Fruit fly (Drosophila melanogaster) whole organism, prepupa: ENCODE measurements around the gene CG32369.

Source experiments
- CG10631 ChIP-seq: fragments of 200-800 bp; sonication (Bioruptor generic); optimal IDR thresholded peaks from 2 replicates; lab custom pipeline; 2016; ENCODE audit warnings: missing biosample characterization, missing genetic modification characterization
- CG10669 ChIP-seq: fragments of 200-800 bp; sonication (Bioruptor generic); optimal IDR thresholded peaks from 3 replicates; lab custom pipeline; 2018; ENCODE audit warnings: missing biosample characterization, mild to moderate bottlenecking, missing genetic modification characterization, moderate library complexity
- CG11294 ChIP-seq: fragments of 200-800 bp; sonication (Bioruptor generic); IDR thresholded peaks from 2 replicates; pipeline ENCODE4 v1.3.6; 2022; ENCODE audit warnings: missing biosample characterization, missing genetic modification characterization
- CG11902 ChIP-seq: fragments of 200-800 bp; sonication (Bioruptor generic); optimal IDR thresholded peaks from 3 replicates; lab custom pipeline; 2016; ENCODE audit warnings: missing biosample characterization, missing genetic modification characterization
- CG1621 ChIP-seq: fragments of 200-800 bp; sonication (Bioruptor generic); optimal IDR thresholded peaks from 3 replicates; lab custom pipeline; 2018; ENCODE audit warnings: missing biosample characterization, mild to moderate bottlenecking, missing genetic modification characterization
- CG16779 ChIP-seq: fragments of 200-800 bp; sonication (Bioruptor generic); optimal IDR thresholded peaks from 3 replicates; lab custom pipeline; 2017; ENCODE audit warnings: missing biosample characterization, mild to moderate bottlenecking, missing genetic modification characterization
- CG3032 ChIP-seq: fragments of 200-800 bp; optimal IDR thresholded peaks from 2 replicates; lab custom pipeline; 2019; ENCODE audit warnings: missing biosample characterization, mild to moderate bottlenecking, missing genetic modification characterization, moderate library complexity
- CG31627 ChIP-seq: fragments of 200-800 bp; sonication (Bioruptor generic); optimal IDR thresholded peaks from 3 replicates; lab custom pipeline; 2016; ENCODE audit warnings: missing biosample characterization, missing genetic modification characterization
- CG32006 ChIP-seq: fragments of 200-800 bp; sonication (Bioruptor generic); optimal IDR thresholded peaks from 3 replicates; lab custom pipeline; 2017; ENCODE audit warnings: missing biosample characterization, mild to moderate bottlenecking, missing genetic modification characterization
- CG34406 ChIP-seq: fragments of 200-800 bp; sonication (Bioruptor generic); optimal IDR thresholded peaks from 3 replicates; lab custom pipeline; 2016; ENCODE audit warnings: missing biosample characterization, missing genetic modification characterization
- CG3919 ChIP-seq: fragments of 200-800 bp; sonication (Bioruptor generic); optimal IDR thresholded peaks from 3 replicates; lab custom pipeline; 2016; ENCODE audit warnings: missing biosample characterization, missing genetic modification characterization
- CG4318 ChIP-seq: fragments of 200-800 bp; sonication (Bioruptor generic); optimal IDR thresholded peaks from 3 replicates; lab custom pipeline; 2017; ENCODE audit warnings: missing biosample characterization, mild to moderate bottlenecking, missing genetic modification characterization
- CG6163 ChIP-seq: fragments of 200-800 bp; sonication (Bioruptor generic); IDR thresholded peaks from 3 replicates; pipeline ENCODE4 v1.3.6; 2022; ENCODE audit warnings: missing biosample characterization, missing genetic modification characterization
- CG6276 ChIP-seq: fragments of 200-800 bp; sonication (Bioruptor generic); optimal IDR thresholded peaks from 2 replicates; lab custom pipeline; 2017; ENCODE audit warnings: missing biosample characterization, mild to moderate bottlenecking, missing genetic modification characterization
- CG6854 ChIP-seq: fragments of 200-800 bp; sonication (Bioruptor generic); optimal IDR thresholded peaks from 2 replicates; lab custom pipeline; 2017; ENCODE audit warnings: missing biosample characterization, mild to moderate bottlenecking, missing genetic modification characterization
- CG7368 ChIP-seq: fragments of 200-800 bp; sonication (Bioruptor generic); optimal IDR thresholded peaks from 3 replicates; lab custom pipeline; 2016; ENCODE audit warnings: missing biosample characterization, missing genetic modification characterization
- CG8119 ChIP-seq: fragments of 200-800 bp; sonication (Bioruptor generic); IDR thresholded peaks from 3 replicates; pipeline ENCODE4 v1.3.6; 2022; ENCODE audit warnings: missing biosample characterization, missing genetic modification characterization
- CG8319 ChIP-seq: fragments of 200-800 bp; sonication (Bioruptor generic); optimal IDR thresholded peaks from 3 replicates; lab custom pipeline; 2016; ENCODE audit warnings: missing biosample characterization, missing genetic modification characterization
- CG8632 ChIP-seq: fragments of 200-800 bp; sonication (Bioruptor generic); optimal IDR thresholded peaks from 3 replicates; lab custom pipeline; 2016; ENCODE audit warnings: missing biosample characterization, missing genetic modification characterization
- CG9139 ChIP-seq: fragments of 200-800 bp; sonication (Bioruptor generic); optimal IDR thresholded peaks from 3 replicates; lab custom pipeline; 2017; ENCODE audit warnings: missing biosample characterization, mild to moderate bottlenecking, missing genetic modification characterization
- Eip75B ChIP-seq: fragments of 200-800 bp; sonication (Bioruptor generic); optimal IDR thresholded peaks from 3 replicates; lab custom pipeline; 2016; ENCODE audit warnings: missing biosample characterization, missing genetic modification characterization
- Eip78C ChIP-seq: fragments of 200-800 bp; sonication (Bioruptor generic); peaks from one replicate; lab custom pipeline; 2016; ENCODE audit warnings: missing biosample characterization, missing genetic modification characterization
- Ets96B ChIP-seq: fragments of 200-800 bp; optimal IDR thresholded peaks from 2 replicates; lab custom pipeline; 2019; ENCODE audit warnings: missing biosample characterization, mild to moderate bottlenecking, missing genetic modification characterization, moderate library complexity
- Gug ChIP-seq: fragments of 200-800 bp; sonication (Bioruptor generic); IDR thresholded peaks from 2 replicates; pipeline ENCODE4 v1.3.6; 2022; ENCODE audit warnings: missing biosample characterization, missing genetic modification characterization
- Hr38 ChIP-seq: sonication (Bioruptor generic); optimal IDR thresholded peaks from 2 replicates; lab custom pipeline; 2016; ENCODE audit warnings: missing biosample characterization, missing genetic modification characterization
- Hr39 ChIP-seq: fragments of 200-800 bp; sonication (Bioruptor generic); optimal IDR thresholded peaks from 2 replicates; lab custom pipeline; 2016; ENCODE audit warnings: missing biosample characterization, missing genetic modification characterization
- Smox ChIP-seq: fragments of 200-800 bp; sonication (Bioruptor generic); optimal IDR thresholded peaks from 3 replicates; lab custom pipeline; 2016; ENCODE audit warnings: missing biosample characterization, missing genetic modification characterization
- Sox14 ChIP-seq: fragments of 200-800 bp; sonication (Bioruptor generic); optimal IDR thresholded peaks from 3 replicates; lab custom pipeline; 2016; ENCODE audit warnings: missing biosample characterization, missing genetic modification characterization
- achi ChIP-seq: fragments of 200-800 bp; sonication (Bioruptor generic); optimal IDR thresholded peaks from 3 replicates; lab custom pipeline; 2016; ENCODE audit warnings: missing biosample characterization, missing genetic modification characterization
- acj6 ChIP-seq: fragments of 200-800 bp; sonication (Bioruptor generic); optimal IDR thresholded peaks from 3 replicates; lab custom pipeline; 2016; ENCODE audit warnings: missing biosample characterization, missing genetic modification characterization
- cyc ChIP-seq: fragments of 200-800 bp; sonication (Bioruptor generic); optimal IDR thresholded peaks from 3 replicates; lab custom pipeline; 2016; ENCODE audit warnings: missing biosample characterization, missing genetic modification characterization
- dac ChIP-seq: fragments of 200-800 bp; sonication (Bioruptor generic); optimal IDR thresholded peaks from 2 replicates; lab custom pipeline; 2017; ENCODE audit warnings: missing biosample characterization, mild to moderate bottlenecking, missing genetic modification characterization
- eg ChIP-seq: fragments of 200-800 bp; sonication (Bioruptor generic); IDR thresholded peaks from 3 replicates; pipeline ENCODE4 v1.3.6; 2022; ENCODE audit warnings: missing biosample characterization, missing genetic modification characterization
- fd59A ChIP-seq: fragments of 200-800 bp; sonication (Bioruptor generic); optimal IDR thresholded peaks from 2 replicates; lab custom pipeline; 2017; ENCODE audit warnings: missing biosample characterization, mild to moderate bottlenecking, missing genetic modification characterization, missing genetic modification reagents
- fd85E ChIP-seq: fragments of 200-800 bp; sonication (Bioruptor generic); optimal IDR thresholded peaks from 3 replicates; lab custom pipeline; 2016; ENCODE audit warnings: missing biosample characterization, missing genetic modification characterization
- fkh ChIP-seq: fragments of 200-800 bp; sonication (Bioruptor generic); optimal IDR thresholded peaks from 3 replicates; lab custom pipeline; 2017; ENCODE audit warnings: missing biosample characterization, mild to moderate bottlenecking, missing genetic modification characterization, moderate library complexity
- pdm3 ChIP-seq: fragments of 200-800 bp; sonication (Bioruptor generic); optimal IDR thresholded peaks from 3 replicates; lab custom pipeline; 2016; ENCODE audit warnings: missing biosample characterization, missing genetic modification characterization
- salr ChIP-seq, 2 experiments: fragments of 200-800 bp; sonication (Bioruptor generic); optimal IDR thresholded peaks; 3 replicates each; lab custom pipeline; 2016 to 2018; ENCODE audit warnings: missing biosample characterization in 2 of 2, missing genetic modification characterization in 2 of 2, mild to moderate bottlenecking in 1 of 2
- spab ChIP-seq: fragments of 200-800 bp; sonication (Bioruptor generic); optimal IDR thresholded peaks from 2 replicates; lab custom pipeline; 2017; ENCODE audit warnings: missing biosample characterization, mild to moderate bottlenecking, missing genetic modification characterization, missing genetic modification reagents
- svp ChIP-seq: fragments of 200-800 bp; sonication (Bioruptor generic); peaks from one replicate; lab custom pipeline; 2016; ENCODE audit warnings: missing biosample characterization, missing genetic modification characterization

Gene CG32369

DNA sequence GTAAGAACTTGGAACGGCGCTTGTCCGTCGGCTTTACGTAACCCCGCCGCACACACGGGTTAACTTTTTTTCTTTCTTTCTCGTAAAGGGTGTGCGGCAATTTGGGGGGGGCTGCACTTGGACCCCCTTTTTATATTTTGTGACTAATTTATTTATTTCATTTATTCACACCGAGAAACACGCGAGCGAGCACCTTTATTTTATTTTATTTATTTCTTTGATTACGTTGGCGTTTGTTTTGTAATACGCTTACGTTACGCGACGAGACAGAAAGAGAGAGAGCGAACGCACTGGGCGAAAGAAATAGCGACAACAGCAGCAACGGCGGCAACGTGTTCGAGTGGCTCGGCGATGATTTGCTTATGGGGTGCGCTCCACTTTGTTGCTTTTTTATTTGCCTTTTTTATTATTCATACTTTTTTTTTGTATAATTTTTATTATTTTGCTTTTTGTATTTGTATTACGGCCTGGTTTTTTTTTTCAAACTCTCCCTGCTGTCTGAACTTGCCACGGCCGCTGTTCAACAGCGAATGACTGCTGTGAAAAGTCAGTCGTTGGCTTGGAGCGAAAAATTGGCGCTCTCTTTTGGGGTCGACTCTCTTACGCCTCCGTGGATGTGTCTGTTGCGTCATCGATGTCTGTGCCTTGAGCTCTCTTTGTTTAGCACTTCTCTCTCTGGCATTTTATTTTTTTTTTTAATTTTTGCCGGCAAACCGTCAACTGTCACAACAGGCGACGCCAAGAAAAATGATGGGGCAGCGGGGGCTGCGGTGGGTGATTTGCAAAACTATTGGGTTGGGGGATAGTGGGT, at the start of gene CG32369 (continued):
- TF ChIP-seq acj6 (GFP tag; lab: Kevin White, UChicago), result peak; percentile 52
- TF ChIP-seq cyc, result peak; percentile 38
- peak; percentile 76 for TF ChIP-seq fkh (GFP tag; lab: Kevin White, UChicago)
- peak; percentile 83 for TF ChIP-seq Eip75B (GFP tag; lab: Kevin White, UChicago)
- TF ChIP-seq CG6163 (GFP tag; lab: Robert Waterston, UW), result peak; percentile 95
- peak; percentile 69 for TF ChIP-seq CG8632 (GFP tag; lab: Kevin White, UChicago)
- no peak for TF ChIP-seq Hr38
- peak; percentile 81 for TF ChIP-seq pdm3 (GFP tag; lab: Kevin White, UChicago)
- peak; percentile 84 for TF ChIP-seq CG6854 (GFP tag; lab: Kevin White, UChicago)
- peak; percentile 63 for TF ChIP-seq CG8319 (GFP tag; lab: Kevin White, UChicago)

dm6 chr3L:7858325-7859114, 48.9 kb upstream of the CG32369 start:
- TF ChIP-seq Ets96B (no peak), CG16779 (tag; lab: Kevin White, UChicago) (peak; percentile 24), fkh (GFP tag; lab: Kevin White, UChicago) (peak; percentile 58)
- TF ChIP-seq, all 60 proteins: peak for 2

- TF ChIP-seq Sox14 (GFP tag; lab: Kevin White, UChicago), result no peak
- no peak; the same call in 2 of the 3 replicates for TF ChIP-seq eg
- peak; percentile 65; the same call in 2 of the 3 replicates for TF ChIP-seq CG8119 (GFP tag; lab: Robert Waterston, UW)
Measured at dm6 chr3L:7856626-7856937, 47.0 kb upstream of the CG32369 start.

DNA sequence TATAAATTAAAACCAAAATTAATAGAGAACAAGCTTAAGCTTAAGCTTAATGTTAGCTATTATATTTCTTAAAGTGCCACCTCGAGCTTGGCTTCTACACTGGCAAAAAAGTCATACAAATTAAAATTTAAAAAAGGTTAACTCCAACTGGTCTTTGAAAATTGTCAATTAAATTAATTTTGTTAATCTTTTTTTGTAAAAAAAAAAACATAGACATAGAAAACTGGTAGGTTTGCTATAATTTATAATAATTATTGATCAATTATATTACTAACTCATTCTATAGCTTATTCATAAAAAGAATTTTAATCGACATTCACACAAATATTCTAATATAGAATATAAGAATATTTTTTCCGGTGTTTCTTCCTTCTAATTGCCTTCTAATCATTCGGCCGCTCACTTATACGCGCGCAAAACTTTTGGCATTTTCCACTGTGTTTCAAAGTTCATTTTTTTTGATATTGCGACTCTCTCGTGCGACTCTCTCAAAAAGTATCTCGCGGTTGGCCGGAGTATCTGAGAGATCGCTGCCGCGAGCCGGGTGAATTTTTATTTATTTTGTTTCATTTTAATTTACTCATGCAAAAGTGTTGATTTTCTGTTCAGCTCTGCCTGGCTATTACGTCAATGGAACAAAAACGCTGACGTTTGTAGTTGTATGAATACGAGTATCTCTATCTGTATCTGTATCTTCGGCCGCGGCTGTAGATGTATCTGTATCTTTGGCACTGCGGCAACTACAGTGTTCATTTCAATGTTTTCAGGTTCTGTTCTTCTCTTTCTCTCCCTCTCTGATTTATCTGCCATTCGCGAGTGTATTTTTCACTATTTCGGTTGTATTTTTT, 46.4 kb upstream of the CG32369 start:
- TF ChIP-seq CG11294 (GFP tag; lab: Robert Waterston, UW) (peak; percentile 67; the same call in 1 of the 2 replicates), CG10669 (GFP tag; lab: Kevin White, UChicago) (no peak), Gug (GFP tag; lab: Robert Waterston, UW) (peak; percentile 79), spab (GFP tag; lab: Kevin White, UChicago) (peak; percentile 32), CG6276 (GFP tag; lab: Kevin White, UChicago) (peak; percentile 68), Eip75B (GFP tag; lab: Kevin White, UChicago) (no peak), fd85E (GFP tag; lab: Kevin White, UChicago) (no peak), Sox14 (GFP tag; lab: Kevin White, UChicago) (no peak), dac (GFP tag; lab: Kevin White, UChicago) (no peak), CG8119 (GFP tag; lab: Robert Waterston, UW) (peak; percentile 78), pdm3 (GFP tag; lab: Kevin White, UChicago) (peak; percentile 26), CG31627 (GFP tag; lab: Kevin White, UChicago) (peak; percentile 25), CG4318 (peak; percentile 45), fd59A (GFP tag; lab: Kevin White, UChicago) (peak; percentile 21), CG1621 (tag; lab: Kevin White, UChicago) (no peak), CG3919 (peak; percentile 51), Smox (peak; percentile 42), CG7368 (GFP tag; lab: Kevin White, UChicago) (peak; percentile 18), salr (GFP tag; optimal IDR thresholded peaks at IDR 0.05; lab: Kevin White, UChicago) (peak in 1 of 2 experiments; percentile 80), cyc (peak; percentile 47), CG6854 (GFP tag; lab: Kevin White, UChicago) (no peak), achi (GFP tag; lab: Kevin White, UChicago) (peak; percentile 40), Eip78C (GFP tag; lab: Kevin White, UChicago) (peak; percentile 79), CG8319 (GFP tag; lab: Kevin White, UChicago) (peak; percentile 47), CG3032 (tag; lab: Kevin White, UChicago) (peak; percentile 13), CG9139 (GFP tag; lab: Kevin White, UChicago) (no peak), Hr39 (peak; percentile 14), CG16779 (tag; lab: Kevin White, UChicago) (no peak), CG11902 (no peak), CG32006 (GFP tag; lab: Kevin White, UChicago) (peak; percentile 80), svp (GFP tag; lab: Kevin White, UChicago) (peak; percentile 66), CG10631 (GFP tag; lab: Kevin White, UChicago) (peak; percentile 55), CG34406 (GFP tag; lab: Kevin White, UChicago) (peak; percentile 69)
